Fruit fly (Drosophila melanogaster) Kc167 (cell line): ENCODE measurements around the gene CG13032.

Experiments used
- Sin3A ChIP-seq: fragments of >200 bp; optimal IDR thresholded peaks from 2 replicates; lab custom pipeline; 2018; ENCODE audit warnings: missing external identifiers
- psq ChIP-seq: fragments of >200 bp; optimal IDR thresholded peaks from 2 replicates; lab custom pipeline; 2017; ENCODE audit warnings: missing external identifiers
- ttk ChIP-seq: sonication (Bioruptor generic); optimal IDR thresholded peaks from 2 replicates; lab custom pipeline; 2017; ENCODE audit warnings: missing external identifiers

dm6 chr3L:16657014-16657413 is 16.8 kb upstream of the CG13032 start:
- TF ChIP-seq ttk (no peak), psq (no peak), Sin3A (lab: Kevin White, UChicago) (no peak)
